Fruit fly (Drosophila melanogaster): Measurements from ENCODE around the gene gammaSnap2.
A peak's percentile ranks its signal among the peaks of the same experiment; 100 is the strongest.

gammaSnap2 gene

DNA sequence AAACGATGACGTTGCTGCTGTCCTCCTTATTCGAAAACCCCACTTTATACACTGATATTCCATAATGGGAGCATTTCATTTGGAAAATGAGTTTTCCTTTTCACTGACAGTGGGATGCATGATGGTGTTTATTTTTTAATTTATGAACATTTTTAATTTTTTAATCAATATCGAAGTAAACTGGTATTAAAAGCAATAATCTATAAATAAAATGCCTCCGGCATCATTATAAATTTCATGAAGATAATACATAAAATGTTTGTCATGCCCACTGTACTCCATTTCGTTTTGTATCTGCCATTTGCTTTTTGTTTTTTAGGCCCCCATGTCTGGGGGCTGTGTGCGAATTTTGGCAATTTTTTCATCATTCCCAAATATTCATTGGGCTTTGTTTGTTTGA is 8.9 kb upstream of the gammaSnap2 start (continued):
- TF ChIP-seq CG10654 (GFP tag; optimal IDR thresholded peaks at IDR 0.05) (peak; percentile 27), gfzf (GFP tag; optimal IDR thresholded peaks at IDR 0.05) (no peak), CG18262 (tag; optimal IDR thresholded peaks at IDR 0.05) (peak; percentile 59), CG14014 (GFP tag; IDR thresholded peaks at IDR 0.05) (peak; percentile 71), ind (GFP tag; optimal IDR thresholded peaks at IDR 0.05) (peak; percentile 48), Sry-β (GFP tag; optimal IDR thresholded peaks at IDR 0.05) (no peak), Nf-YA (GFP tag; IDR thresholded peaks at IDR 0.05) (0 out of 2 replicates have a peak, but pooled peaks have one; percentile 32), fd96Cb (tag; optimal IDR thresholded peaks at IDR 0.05) (peak; percentile 43), CG13296 (GFP tag; optimal IDR thresholded peaks at IDR 0.05) (peak; percentile 62), CG17612 (GFP tag; IDR thresholded peaks at IDR 0.05) (0 out of 2 replicates have a peak, but pooled peaks have one; percentile 37), Vsx1 (GFP tag; optimal IDR thresholded peaks at IDR 0.05) (no peak), ttk (GFP tag; IDR thresholded peaks at IDR 0.05) (peak; percentile 61), Neu2 (GFP tag; optimal IDR thresholded peaks at IDR 0.05; ENCODE audit: borderline replicate concordance) (no peak), lola (GFP tag; optimal IDR thresholded peaks at IDR 0.05) (peak in 1 of 3 experiments; percentile 24), CG10543 (GFP tag; optimal IDR thresholded peaks at IDR 0.05) (no peak), CG1529 (GFP tag; optimal IDR thresholded peaks at IDR 0.05) (no peak), CG17361 (GFP tag; IDR thresholded peaks at IDR 0.05) (peak; percentile 69), Dip3 (GFP tag; optimal IDR thresholded peaks at IDR 0.05) (peak; percentile 37), CG31365 (tag; optimal IDR thresholded peaks at IDR 0.05) (no peak), CG6854 (GFP tag; optimal IDR thresholded peaks at IDR 0.05) (peak; percentile 15), Pdp1 (GFP tag; optimal IDR thresholded peaks at IDR 0.05) (peak; percentile 18 to 46), crp (GFP tag; optimal IDR thresholded peaks at IDR 0.05) (no peak), CG3065 (GFP tag; optimal IDR thresholded peaks at IDR 0.05) (no peak), Drgx (GFP tag; IDR thresholded peaks at IDR 0.05) (peak; percentile 88), NfI (GFP tag; optimal IDR thresholded peaks at IDR 0.05) (peak; percentile 41), Eip74EF (GFP tag; optimal IDR thresholded peaks at IDR 0.05) (peak in 1 of 2 experiments; percentile 9), CG15011 (GFP tag; optimal IDR thresholded peaks at IDR 0.05) (peak; percentile 37), CG12219 (GFP tag; optimal IDR thresholded peaks at IDR 0.05) (peak; percentile 21), CG14860 (GFP tag; IDR thresholded peaks at IDR 0.05; ENCODE audit: partially characterized antibody) (no peak), wor (GFP tag; IDR thresholded peaks at IDR 0.05) (0 out of 2 replicates have a peak, but pooled peaks have one; percentile 26), Poxn (GFP tag; IDR thresholded peaks at IDR 0.05) (no peak), cwo (GFP tag; optimal IDR thresholded peaks at IDR 0.05) (peak; percentile 64), Trl (optimal IDR thresholded peaks at IDR 0.05) (no peak), Trl (GFP tag; optimal IDR thresholded peaks at IDR 0.05) (peak; percentile 21), sc (optimal IDR thresholded peaks at IDR 0.05) (no peak), sc (GFP tag; optimal IDR thresholded peaks at IDR 0.05) (no peak), chinmo (GFP tag; IDR thresholded peaks at IDR 0.05; ENCODE audit: partially characterized antibody) (no peak), dysf (GFP tag; IDR thresholded peaks at IDR 0.05) (peak; percentile 70), CG4328 (GFP tag; optimal IDR thresholded peaks at IDR 0.05) (no peak), jigr1 (GFP tag; IDR thresholded peaks at IDR 0.05) (no peak), kah (GFP tag; optimal IDR thresholded peaks at IDR 0.05) (no peak), Dip2 (GFP tag; IDR thresholded peaks at IDR 0.05) (no peak), Camta (GFP tag; optimal IDR thresholded peaks at IDR 0.05) (peak; percentile 30), dmrt99B (tag; optimal IDR thresholded peaks at IDR 0.05) (peak; percentile 76), CoRest (tag; optimal IDR thresholded peaks at IDR 0.05) (peak; percentile 56), eve (GFP tag; optimal IDR thresholded peaks at IDR 0.05) (peak in 1 of 2 experiments; percentile 65), bigmax (GFP tag; optimal IDR thresholded peaks at IDR 0.05) (no peak), hkb (optimal IDR thresholded peaks at IDR 0.05) (no peak), hkb (GFP tag; IDR thresholded peaks at IDR 0.05) (peak; percentile 78), CG16813 (GFP tag; IDR thresholded peaks at IDR 0.05; ENCODE audit: partially characterized antibody) (no peak)

Measured in whole organism, embryonic.